Worm (Caenorhabditis elegans) whole organism, young adult: ENCODE results near the gene slc-36.1.
"Not testable (repeated sequence)": the region's sequence is repeated elsewhere in the genome, so short reads cannot be mapped to it uniquely, and the experiment has no call there.

Experiments used
- C06A6.2 ChIP-seq: fragments of 200-800 bp; sonication (Bioruptor generic); conservative IDR thresholded peaks from 2 replicates; pipeline ENCODE4 v1.3.6; 2022; ENCODE audit warnings: missing genetic modification characterization, missing compliant biosample characterization
- F10E7.11 ChIP-seq: sonication (generic microtip); optimal IDR thresholded peaks from 2 replicates; lab custom pipeline; 2017; ENCODE audit warnings: mild to moderate bottlenecking, missing genetic modification characterization, moderate library complexity, missing compliant biosample characterization
- Y53F4B.3 ChIP-seq: fragments of 200-800 bp; sonication (Bioruptor generic); IDR thresholded peaks from 2 replicates; pipeline ENCODE4 v1.3.6; 2022; ENCODE audit warnings: missing genetic modification reagents, missing genetic modification characterization, missing compliant biosample characterization
- Y53G8AR.9 ChIP-seq: fragments of 200-800 bp; sonication (Bioruptor generic); conservative IDR thresholded peaks from 2 replicates; pipeline ENCODE4 v1.3.6; 2022; ENCODE audit warnings: missing genetic modification reagents, missing genetic modification characterization, missing compliant biosample characterization
- aptf-2 ChIP-seq: fragments of 200-800 bp; sonication (Bioruptor generic); conservative IDR thresholded peaks from 2 replicates; pipeline ENCODE4 v1.3.6; 2022; ENCODE audit warnings: missing genetic modification reagents, missing genetic modification characterization, missing compliant biosample characterization
- attf-5 ChIP-seq: fragments of 200-800 bp; sonication (Bioruptor generic); optimal IDR thresholded peaks from 2 replicates; lab custom pipeline; 2018; ENCODE audit warnings: mild to moderate bottlenecking, missing genetic modification characterization, missing compliant biosample characterization
- cebp-1 ChIP-seq, 2 experiments: fragments of 200-800 bp in 1 of 2; sonication (Bioruptor generic) in 1 of 2; sonication (generic microtip) in 1 of 2; IDR thresholded peaks in 1 of 2; optimal IDR thresholded peaks in 1 of 2; 2 replicates each; pipeline versions ENCODE4 v1.3.6 to Lab custom; 2017 to 2022; ENCODE audit warnings: missing compliant biosample characterization in 2 of 2, missing genetic modification characterization in 2 of 2, mild to moderate bottlenecking in 1 of 2, missing genetic modification reagents in 1 of 2, moderate library complexity in 1 of 2
- ceh-100 ChIP-seq: fragments of 200-800 bp; sonication (Bioruptor generic); IDR thresholded peaks from 2 replicates; pipeline ENCODE4 v1.3.6; 2022; ENCODE audit warnings: missing genetic modification reagents, missing genetic modification characterization, missing compliant biosample characterization
- chd-7 ChIP-seq: sonication (generic microtip); optimal IDR thresholded peaks from 2 replicates; lab custom pipeline; 2016; ENCODE audit warnings: mild to moderate bottlenecking, missing genetic modification characterization, moderate library complexity, missing compliant biosample characterization
- dox-1 ChIP-seq: fragments of 200-800 bp; sonication (Bioruptor generic); IDR thresholded peaks from 2 replicates; pipeline ENCODE4 v1.3.6; 2022; ENCODE audit warnings: missing genetic modification reagents, missing genetic modification characterization, missing compliant biosample characterization
- efl-1 ChIP-seq: fragments of 150-350 bp; optimal IDR thresholded peaks from 2 replicates; lab custom pipeline; 2014; ENCODE audit warnings: missing biosample characterization, missing genetic modification reagents, missing genetic modification characterization
- egl-44 ChIP-seq: fragments of 200-800 bp; sonication (Bioruptor generic); IDR thresholded peaks from 2 replicates; pipeline ENCODE4 v1.3.6; 2022; ENCODE audit warnings: missing genetic modification reagents, missing genetic modification characterization, missing compliant biosample characterization
- hlh-12 ChIP-seq: sonication (generic microtip); optimal IDR thresholded peaks from 2 replicates; lab custom pipeline; 2016; ENCODE audit warnings: missing genetic modification characterization, missing compliant biosample characterization
- hlh-26 ChIP-seq: fragments of 200-800 bp; sonication (Bioruptor generic); conservative IDR thresholded peaks from 2 replicates; pipeline ENCODE4 v1.3.6; 2022; ENCODE audit warnings: missing genetic modification reagents, missing genetic modification characterization, missing compliant biosample characterization
- hmg-1.2 ChIP-seq: fragments of 200-800 bp; sonication (Bioruptor generic); IDR thresholded peaks from 2 replicates; pipeline ENCODE4 v1.3.6; 2022; ENCODE audit warnings: missing genetic modification reagents, missing genetic modification characterization, missing compliant biosample characterization
- hmg-20 ChIP-seq: fragments of 200-800 bp; sonication (Bioruptor generic); IDR thresholded peaks from 2 replicates; pipeline ENCODE4 v1.3.6; 2022; ENCODE audit warnings: missing genetic modification reagents, missing genetic modification characterization, missing compliant biosample characterization
- hsf-1 ChIP-seq: fragments of 200-800 bp; sonication (Bioruptor generic); IDR thresholded peaks from 2 replicates; pipeline ENCODE4 v1.3.6; 2022; ENCODE audit warnings: missing genetic modification reagents, missing genetic modification characterization, missing compliant biosample characterization
- lag-1 ChIP-seq: fragments of 200-800 bp; sonication (Bioruptor generic); IDR thresholded peaks from 2 replicates; pipeline ENCODE4 v1.3.6; 2022; ENCODE audit warnings: missing genetic modification reagents, missing genetic modification characterization, missing compliant biosample characterization
- lin-35 ChIP-seq, 3 experiments: fragments of 150-350 bp in 2 of 3; sonication (generic microtip) in 1 of 3; optimal IDR thresholded peaks; 2 replicates each; lab custom pipeline; 2014 to 2018; ENCODE audit warnings: missing biosample characterization in 3 of 3, missing genetic modification characterization in 3 of 3, missing genetic modification reagents in 3 of 3
- mcd-1 ChIP-seq: fragments of 200-800 bp; sonication (Bioruptor generic); IDR thresholded peaks from 2 replicates; pipeline ENCODE4 v1.3.6; 2022; ENCODE audit warnings: missing genetic modification reagents, missing genetic modification characterization, missing compliant biosample characterization
- mel-28 ChIP-seq: sonication (generic microtip); optimal IDR thresholded peaks from 2 replicates; lab custom pipeline; 2016; ENCODE audit warnings: borderline replicate concordance, mild to moderate bottlenecking, missing genetic modification characterization, missing compliant biosample characterization
- nfyb-1 ChIP-seq: fragments of 200-800 bp; sonication (Bioruptor generic); IDR thresholded peaks from 2 replicates; pipeline ENCODE4 v1.3.6; 2022; ENCODE audit warnings: missing genetic modification reagents, missing genetic modification characterization, missing compliant biosample characterization
- nhr-27 ChIP-seq: fragments of 200-800 bp; sonication (Bioruptor generic); optimal IDR thresholded peaks from 2 replicates; lab custom pipeline; 2018; ENCODE audit warnings: mild to moderate bottlenecking, missing genetic modification characterization, moderate library complexity, missing compliant biosample characterization
- repo-1 ChIP-seq: sonication (generic microtip); optimal IDR thresholded peaks from 2 replicates; lab custom pipeline; 2017; ENCODE audit warnings: mild to moderate bottlenecking, missing genetic modification characterization, missing compliant biosample characterization
- rpc-1 ChIP-seq, 2 experiments: fragments of 150-350 bp in 1 of 2; sonication (generic microtip) in 1 of 2; optimal IDR thresholded peaks; 2 replicates each; lab custom pipeline; 2014 to 2018; ENCODE audit warnings: missing biosample characterization in 1 of 2, missing genetic modification characterization in 1 of 2, missing genetic modification reagents in 1 of 2, missing genotype in 1 of 2
- sdz-38 ChIP-seq: sonication (generic microtip); optimal IDR thresholded peaks from 2 replicates; lab custom pipeline; 2016; ENCODE audit warnings: missing genotype, missing genetic modification characterization, missing compliant biosample characterization
- tlf-1 ChIP-seq: fragments of 200-800 bp; sonication (Bioruptor generic); optimal IDR thresholded peaks from 2 replicates; lab custom pipeline; 2018; ENCODE audit warnings: mild to moderate bottlenecking, missing genetic modification characterization, missing compliant biosample characterization
- unc-130 ChIP-seq: sonication (generic microtip); optimal IDR thresholded peaks from 2 replicates; lab custom pipeline; 2016; ENCODE audit warnings: missing genetic modification reagents, missing genetic modification characterization, missing compliant biosample characterization
- zfh-2 ChIP-seq: fragments of 200-800 bp; sonication (Bioruptor generic); conservative IDR thresholded peaks from 2 replicates; pipeline ENCODE4 v1.3.6; 2022; ENCODE audit warnings: missing genetic modification reagents, missing genetic modification characterization, missing compliant biosample characterization
- ztf-18 ChIP-seq: sonication (generic microtip); optimal IDR thresholded peaks from 2 replicates; lab custom pipeline; 2016; ENCODE audit warnings: missing genotype, mild to moderate bottlenecking, missing genetic modification characterization, missing compliant biosample characterization
- ztf-6 ChIP-seq: fragments of 200-800 bp; sonication (Bioruptor generic); IDR thresholded peaks from 2 replicates; pipeline ENCODE4 v1.3.6; 2022; ENCODE audit warnings: missing genetic modification reagents, missing genetic modification characterization, missing compliant biosample characterization

Gene slc-36.1

DNA sequence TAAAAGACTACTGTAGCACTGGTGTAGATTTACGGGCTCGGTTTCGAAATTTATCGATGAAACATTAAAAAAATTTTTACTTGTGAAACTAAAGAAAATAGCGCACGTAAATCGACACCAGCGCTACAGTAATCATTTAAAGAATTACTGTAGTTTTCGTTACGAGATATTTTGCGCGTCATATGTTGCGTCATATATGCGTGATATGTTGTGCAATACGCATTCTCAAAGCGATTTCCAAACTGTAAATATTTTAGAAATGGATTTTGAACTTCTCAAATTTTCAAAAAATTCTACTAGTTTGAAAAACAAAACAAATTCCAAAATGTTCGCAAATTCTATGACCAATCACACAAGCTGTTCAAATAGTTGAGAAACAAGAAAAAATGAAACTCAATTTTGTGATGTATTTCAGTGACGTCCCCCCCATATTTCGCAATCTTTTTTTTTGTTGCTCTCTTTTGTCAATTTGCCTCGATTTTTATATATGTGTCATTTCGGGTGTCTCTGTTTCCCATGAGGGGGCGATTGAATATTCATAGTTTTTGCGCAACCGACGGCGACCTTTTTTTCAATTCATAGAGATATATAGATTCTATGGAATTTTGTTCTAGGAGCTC is 29.3 kb upstream of the slc-36.1 start:
- TF ChIP-seq nfyb-1 (GFP tag; lab: Robert Waterston, UW) (no peak; the same call in 1 of the 2 replicates), cebp-1 (GFP tag; IDR thresholded peaks at IDR 0.05; lab: Robert Waterston, UW) (peak; percentile 57; the same call in 1 of the 2 replicates), cebp-1 (tag; optimal IDR thresholded peaks at IDR 0.05; lab: Kevin White, UChicago) (peak; percentile 95), lin-35 (GFP tag; optimal IDR thresholded peaks at IDR 0.05; lab: Kevin White, UChicago) (peak in 1 of 3 experiments; percentile 44), zfh-2 (no peak), hlh-26 (GFP tag; lab: Robert Waterston, UW) (no peak), sdz-38 (tag; lab: Kevin White, UChicago) (no peak), F10E7.11 (tag; lab: Kevin White, UChicago) (no peak)

DNA sequence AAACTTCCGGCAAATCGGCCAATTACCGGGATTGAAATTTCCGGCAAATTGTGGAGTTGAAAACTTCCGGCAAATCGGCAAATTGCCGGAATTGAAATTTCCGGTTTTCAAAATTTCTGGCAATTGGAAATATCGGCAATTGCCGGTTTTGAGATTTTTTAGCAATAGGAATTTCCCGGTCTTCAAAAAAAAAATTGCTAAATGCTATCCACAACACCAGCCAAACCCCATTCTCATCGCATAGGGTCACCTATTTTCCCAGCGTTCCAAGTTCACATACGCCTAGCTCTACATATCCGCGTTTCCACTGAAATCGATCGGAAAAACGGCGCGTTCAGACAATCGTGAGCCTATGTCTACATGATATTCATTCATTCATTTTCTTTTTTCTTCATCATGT is 21.9 kb upstream of the slc-36.1 start, which contains the start of gene F56A8.8:
Gene F56A8.8, plus strand, starts transcription at position 301 of the 400 bp plus-strand sequence.
- TF ChIP-seq repo-1 (tag; lab: Kevin White, UChicago) (no peak), Y53G8AR.9 (GFP tag; lab: Robert Waterston, UW) (no peak), ztf-6 (GFP tag; lab: Robert Waterston, UW) (no peak), Y53F4B.3 (no peak), hmg-1.2 (no peak), lag-1 (GFP tag; lab: Robert Waterston, UW) (no peak), zfh-2 (no peak), hlh-12 (no peak), aptf-2 (GFP tag; lab: Robert Waterston, UW) (no peak), efl-1 (GFP tag; lab: Kevin White, UChicago) (no peak), hsf-1 (GFP tag; lab: Robert Waterston, UW) (no peak), unc-130 (GFP tag; lab: Kevin White, UChicago) (no peak), chd-7 (tag; lab: Kevin White, UChicago) (no peak), ztf-18 (tag; lab: Kevin White, UChicago) (no peak), tlf-1 (GFP tag; lab: Kevin White, UChicago) (no peak), nhr-27 (no peak), hmg-20 (no peak), mel-28 (tag; lab: Kevin White, UChicago) (no peak), rpc-1 (optimal IDR thresholded peaks at IDR 0.05; lab: Kevin White, UChicago) (no peak), rpc-1 (tag; optimal IDR thresholded peaks at IDR 0.05; lab: Kevin White, UChicago) (no peak)

DNA sequence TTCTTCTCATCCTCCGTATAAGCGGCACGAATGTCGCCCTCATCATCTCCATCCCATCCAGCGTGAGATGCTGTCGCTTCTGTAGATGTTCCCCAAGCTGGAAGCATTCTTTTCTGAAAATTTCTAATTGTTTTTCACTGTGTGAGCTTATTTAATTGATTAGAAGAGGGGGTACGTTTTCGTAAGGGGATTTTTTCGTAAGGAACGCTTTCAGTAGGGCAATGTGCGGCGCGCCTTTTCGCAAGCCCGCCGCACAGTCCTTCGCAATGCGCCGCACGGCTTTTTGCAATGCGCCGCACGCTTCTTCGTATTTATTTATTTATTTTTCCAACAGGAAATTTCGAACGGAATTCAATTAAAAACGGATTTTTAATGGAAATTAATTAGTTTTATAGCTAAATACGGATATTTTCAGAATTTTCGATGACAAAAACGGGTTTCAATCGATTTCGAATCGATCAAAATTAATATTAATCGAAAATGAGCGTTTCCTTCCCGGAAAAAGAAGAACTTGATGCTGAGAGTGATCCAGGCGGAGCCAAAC is 14.3 kb upstream of the slc-36.1 start, which contains the start of gene set-25:
Gene set-25, minus strand, starts transcription at position 120 of the 544 bp plus-strand sequence.
- TF ChIP-seq hmg-1.2 (0 out of 2 replicates have a peak, but pooled peaks have one; percentile 17), rpc-1 (optimal IDR thresholded peaks at IDR 0.05; lab: Kevin White, UChicago) (peak; percentile 28), mcd-1 (peak; percentile 63), egl-44 (GFP tag; lab: Robert Waterston, UW) (peak; percentile 27; the same call in 1 of the 2 replicates), C06A6.2 (peak; percentile 93), dox-1 (GFP tag; lab: Robert Waterston, UW) (peak; percentile 68), ceh-100 (GFP tag; lab: Robert Waterston, UW) (peak; percentile 58; the same call in 1 of the 2 replicates), attf-5 (GFP tag; lab: Kevin White, UChicago) (peak; percentile 52), cebp-1 (tag; optimal IDR thresholded peaks at IDR 0.05; lab: Kevin White, UChicago) (peak; percentile 4)
- TF ChIP-seq rpc-1 (tag; optimal IDR thresholded peaks at IDR 0.05; lab: Kevin White, UChicago); cebp-1 (GFP tag; IDR thresholded peaks at IDR 0.05; lab: Robert Waterston, UW): not testable (repeated sequence)
